Worm (Caenorhabditis elegans) whole organism, young adult: ENCODE measurements around the gene T01C3.3.

Experiments
- hsf-1 ChIP-seq: fragments of 200-800 bp; sonication (Bioruptor generic); IDR thresholded peaks from 2 replicates; pipeline ENCODE4 v1.3.6; 2022; ENCODE audit warnings: missing genetic modification reagents, missing genetic modification characterization, missing compliant biosample characterization

Gene T01C3.3

ce11 chrV:14942898-14943297, 49.6 kb downstream of the T01C3.3 start (continued):
- no peak for TF ChIP-seq hsf-1 (GFP tag; lab: Robert Waterston, UW)
